Worm (Caenorhabditis elegans) whole organism, L1 larva: ENCODE measurements around the gene fbxb-17.
A peak's percentile ranks its signal among the peaks of the same experiment; 100 is the strongest.

Source experiments
- C04F5.9 ChIP-seq: sonication (generic microtip); optimal IDR thresholded peaks from 2 replicates; lab custom pipeline; 2016; ENCODE audit warnings: missing genetic modification characterization, missing compliant biosample characterization
- C16A3.4 ChIP-seq: fragments of 150-350 bp; optimal IDR thresholded peaks from 2 replicates; lab custom pipeline; 2014; ENCODE audit warnings: missing biosample characterization, missing genetic modification characterization
- Y116A8C.19 ChIP-seq: sonication (generic microtip); optimal IDR thresholded peaks from 2 replicates; lab custom pipeline; 2016; ENCODE audit warnings: missing compliant biosample characterization, missing genetic modification characterization, borderline replicate concordance
- blmp-1 ChIP-seq: fragments of 150-350 bp; optimal IDR thresholded peaks from 2 replicates; lab custom pipeline; 2014; ENCODE audit warnings: missing biosample characterization, missing genetic modification characterization
- ceh-63 ChIP-seq: fragments of 200-800 bp; sonication (Bioruptor generic); optimal IDR thresholded peaks from 2 replicates; lab custom pipeline; 2018; ENCODE audit warnings: mild to moderate bottlenecking, missing genetic modification characterization, missing compliant biosample characterization
- ces-1 ChIP-seq: fragments of 150-350 bp; optimal IDR thresholded peaks from 2 replicates; lab custom pipeline; 2014; ENCODE audit warnings: missing biosample characterization, missing genetic modification reagents, missing genetic modification characterization
- dsc-1 ChIP-seq: sonication (generic microtip); optimal IDR thresholded peaks from 2 replicates; lab custom pipeline; 2016; ENCODE audit warnings: mild to moderate bottlenecking, missing genetic modification characterization, missing compliant biosample characterization
- efl-1 ChIP-seq, 4 experiments: fragments of 150-350 bp; optimal IDR thresholded peaks in 3 of 4; peaks in 1 of 4; 1 replicate in 1 of 4; 2 replicates in 3 of 4; lab custom pipeline; 2014; ENCODE audit warnings: missing biosample characterization in 2 of 4, missing genetic modification characterization in 2 of 4, missing genetic modification reagents in 2 of 4
- efl-3 ChIP-seq: fragments of 200-800 bp; sonication (Bioruptor generic); optimal IDR thresholded peaks from 2 replicates; lab custom pipeline; 2018; ENCODE audit warnings: mild to moderate bottlenecking, missing genetic modification characterization, missing compliant biosample characterization
- elt-2 ChIP-seq: sonication (generic microtip); optimal IDR thresholded peaks from 2 replicates; lab custom pipeline; 2016; ENCODE audit warnings: missing genetic modification characterization, mild to moderate bottlenecking, inconsistent platforms, missing compliant biosample characterization, missing genetic modification reagents
- ets-5 ChIP-seq: fragments of 200-800 bp; sonication (Bioruptor generic); IDR thresholded peaks from 2 replicates; pipeline ENCODE4 v1.3.6; 2022; ENCODE audit warnings: missing genetic modification characterization, missing compliant biosample characterization
- fkh-8 ChIP-seq: sonication (generic microtip); optimal IDR thresholded peaks from 2 replicates; lab custom pipeline; 2016; ENCODE audit warnings: mild to moderate bottlenecking, missing genetic modification characterization, missing compliant biosample characterization
- lin-15B ChIP-seq: fragments of 150-350 bp; sonication (generic microtip); optimal IDR thresholded peaks from 3 replicates; lab custom pipeline; 2014; ENCODE audit warnings: missing biosample characterization, missing genetic modification characterization
- lin-35 ChIP-seq, 2 experiments: fragments of 150-350 bp; optimal IDR thresholded peaks; 2 replicates each; lab custom pipeline; 2014; ENCODE audit warnings: missing biosample characterization in 2 of 2, missing genetic modification characterization in 2 of 2, missing genetic modification reagents in 2 of 2
- lir-3 ChIP-seq: sonication (generic microtip); optimal IDR thresholded peaks from 2 replicates; lab custom pipeline; 2016; ENCODE audit warnings: mild to moderate bottlenecking, missing genetic modification characterization, moderate library complexity, missing compliant biosample characterization; ENCODE audit not compliant: poor library complexity
- mef-2 ChIP-seq: fragments of 150-350 bp; optimal IDR thresholded peaks from 2 replicates; lab custom pipeline; 2014; ENCODE audit warnings: missing biosample characterization, missing genetic modification characterization
- nhr-11 ChIP-seq: fragments of 150-350 bp; optimal IDR thresholded peaks from 2 replicates; lab custom pipeline; 2014; ENCODE audit warnings: missing biosample characterization, missing genetic modification characterization
- nhr-12 ChIP-seq: sonication (generic microtip); optimal IDR thresholded peaks from 2 replicates; lab custom pipeline; 2017; ENCODE audit warnings: missing biosample characterization, missing genetic modification characterization
- nhr-20 ChIP-seq: sonication (generic microtip); optimal IDR thresholded peaks from 2 replicates; lab custom pipeline; 2016; ENCODE audit warnings: mild to moderate bottlenecking, missing genetic modification characterization, missing compliant biosample characterization
- nhr-71 ChIP-seq: sonication (generic microtip); optimal IDR thresholded peaks from 2 replicates; lab custom pipeline; 2016; ENCODE audit warnings: mild to moderate bottlenecking, missing genetic modification characterization, moderate library complexity, missing compliant biosample characterization
- nhr-76 ChIP-seq: sonication (generic microtip); optimal IDR thresholded peaks from 2 replicates; lab custom pipeline; 2017; ENCODE audit warnings: missing biosample characterization, missing genetic modification characterization
- nhr-77 ChIP-seq: fragments of 150-350 bp; optimal IDR thresholded peaks from 2 replicates; lab custom pipeline; 2014; ENCODE audit warnings: missing biosample characterization, missing genetic modification characterization
- nhr-85 ChIP-seq: sonication (generic microtip); peaks from one replicate; lab custom pipeline; 2016; ENCODE audit warnings: missing genetic modification characterization, inconsistent platforms, missing compliant biosample characterization
- nhr-90 ChIP-seq: sonication (generic microtip); optimal IDR thresholded peaks from 2 replicates; lab custom pipeline; 2016; ENCODE audit warnings: mild to moderate bottlenecking, missing genetic modification characterization, missing compliant biosample characterization; ENCODE audit not compliant: poor library complexity
- pqm-1 ChIP-seq: sonication (generic microtip); optimal IDR thresholded peaks from 3 replicates; lab custom pipeline; 2017; ENCODE audit warnings: missing biosample characterization, missing genetic modification characterization
- snpc-4 ChIP-seq: fragments of 150-350 bp; optimal IDR thresholded peaks from 2 replicates; lab custom pipeline; 2014; ENCODE audit warnings: missing biosample characterization, missing genetic modification characterization
- sptf-1 ChIP-seq: fragments of 150-350 bp; optimal IDR thresholded peaks from 2 replicates; lab custom pipeline; 2014; ENCODE audit warnings: missing biosample characterization, missing genetic modification characterization
- sup-37 ChIP-seq: fragments of 200-800 bp; sonication (Bioruptor generic); optimal IDR thresholded peaks from 2 replicates; lab custom pipeline; 2018; ENCODE audit warnings: mild to moderate bottlenecking, missing genetic modification characterization, missing compliant biosample characterization
- tbx-2 ChIP-seq: sonication (generic microtip); optimal IDR thresholded peaks from 2 replicates; lab custom pipeline; 2016; ENCODE audit warnings: missing genetic modification characterization, missing compliant biosample characterization
- unc-30 ChIP-seq: sonication (generic microtip); optimal IDR thresholded peaks from 2 replicates; lab custom pipeline; 2017; ENCODE audit warnings: missing biosample characterization, missing genetic modification characterization
- unc-62 ChIP-seq: fragments of 150-350 bp; optimal IDR thresholded peaks from 2 replicates; lab custom pipeline; 2014; ENCODE audit warnings: missing biosample characterization, missing genetic modification reagents, missing genetic modification characterization
- unc-98 ChIP-seq: fragments of 200-800 bp; sonication (Bioruptor generic); IDR thresholded peaks from 2 replicates; pipeline ENCODE4 v1.3.6; 2022; ENCODE audit warnings: missing genetic modification characterization, missing compliant biosample characterization
- vab-15 ChIP-seq: sonication (generic microtip); optimal IDR thresholded peaks from 2 replicates; lab custom pipeline; 2017; ENCODE audit warnings: missing genotype, mild to moderate bottlenecking, missing genetic modification characterization, missing compliant biosample characterization
- zag-1 ChIP-seq: fragments of 150-350 bp; optimal IDR thresholded peaks from 2 replicates; lab custom pipeline; 2014; ENCODE audit warnings: missing biosample characterization, missing genetic modification characterization

Gene fbxb-17

ce11 chrII:1666025-1666424 lies 10.2 kb upstream of the fbxb-17 start, which contains the start of gene srlf-29:
Gene srlf-29 (plus strand): TSS chrII:1666325.
- TF ChIP-seq sptf-1 (no peak), nhr-20 (tag; lab: Kevin White, UChicago) (no peak), nhr-90 (tag; lab: Kevin White, UChicago) (no peak), C16A3.4 (tag; lab: Kevin White, UChicago) (no peak), unc-98 (no peak), dsc-1 (tag; lab: Kevin White, UChicago) (no peak), zag-1 (tag; lab: Kevin White, UChicago) (no peak), pqm-1 (tag; lab: Kevin White, UChicago) (no peak), snpc-4 (tag; lab: Kevin White, UChicago) (no peak), lin-15B (no peak), nhr-77 (tag; lab: Kevin White, UChicago) (no peak), nhr-76 (no peak), nhr-85 (tag; lab: Kevin White, UChicago) (no peak), nhr-71 (tag; lab: Kevin White, UChicago) (no peak), C04F5.9 (no peak), nhr-11 (tag; lab: Kevin White, UChicago) (no peak), blmp-1 (tag; lab: Kevin White, UChicago) (no peak), unc-30 (no peak), ets-5 (no peak)

- TF ChIP-seq nhr-12 (tag; lab: Kevin White, UChicago): no peak
- no peak for TF ChIP-seq unc-62
- TF ChIP-seq efl-3 (GFP tag; lab: Kevin White, UChicago): no peak
- TF ChIP-seq ces-1 (GFP tag; lab: Kevin White, UChicago): no peak
- no peak for TF ChIP-seq vab-15 (tag; lab: Kevin White, UChicago)
- TF ChIP-seq lin-35 (GFP tag; optimal IDR thresholded peaks at IDR 0.05; lab: Kevin White, UChicago): no peak
- TF ChIP-seq ceh-63 (GFP tag; lab: Kevin White, UChicago): no peak
- no peak for TF ChIP-seq fkh-8
- TF ChIP-seq sptf-1: no peak
- no peak for TF ChIP-seq sup-37
- no peak for TF ChIP-seq nhr-76
- no peak for TF ChIP-seq lir-3 (tag; lab: Kevin White, UChicago)
- TF ChIP-seq tbx-2 (tag; lab: Kevin White, UChicago): no peak
- no peak for TF ChIP-seq Y116A8C.19
- TF ChIP-seq nhr-85 (tag; lab: Kevin White, UChicago): no peak
Measured at ce11 chrII:1668913-1669312, 7.3 kb upstream of the fbxb-17 start, which contains the start of gene srw-97. Gene srw-97 (minus strand): TSS chrII:1669013.

ce11 chrII:1670260-1670879 lies 5.8 kb upstream of the fbxb-17 start, which contains the start of gene nhx-6:
Gene nhx-6 (plus strand): TSS chrII:1670829.
- no peak for TF ChIP-seq mef-2 (tag; lab: Kevin White, UChicago)
- TF ChIP-seq elt-2 (tag; lab: Kevin White, UChicago): peak; percentile 77

ce11 chrII:1670985-1671384 lies 5.2 kb upstream of the fbxb-17 start:
- TF ChIP-seq efl-1 (optimal IDR thresholded peaks at IDR 0.05; lab: Kevin White, UChicago) (no peak), efl-1 (GFP tag; optimal IDR thresholded peaks at IDR 0.05 in 1 of 2; lab: Kevin White, UChicago) (peak in 1 of 2 experiments; percentile 23), nhr-90 (tag; lab: Kevin White, UChicago) (no peak)

ce11 chrII:1672673-1673072 lies 3.5 kb upstream of the fbxb-17 start:
- no peak for TF ChIP-seq Y116A8C.19
